Fruit fly (Drosophila melanogaster) whole organism: ENCODE results near the gene mRpL35.

ENCODE experiments used
- CG8478 ChIP-seq: fragments of >200 bp; optimal IDR thresholded peaks from 2 replicates; lab custom pipeline; 2018; ENCODE audit warnings: inconsistent platforms
- Dll ChIP-seq: fragments of >200 bp; optimal IDR thresholded peaks from 2 replicates; lab custom pipeline; 2017
- EcR ChIP-seq, 2 experiments: fragments of >200 bp; optimal IDR thresholded peaks; 2 replicates each; lab custom pipeline; 2017; ENCODE audit warnings: missing biosample characterization in 2 of 2, missing genetic modification characterization in 2 of 2, missing genetic modification reagents in 2 of 2
- pan ChIP-seq: fragments of >200 bp; optimal IDR thresholded peaks from 2 replicates; lab custom pipeline; 2017
- psq ChIP-seq: fragments of >200 bp; optimal IDR thresholded peaks from 2 replicates; lab custom pipeline; 2017
- usp ChIP-seq: fragments of >200 bp; optimal IDR thresholded peaks from 2 replicates; lab custom pipeline; 2017; ENCODE audit warnings: missing biosample characterization, missing genetic modification characterization, mixed read lengths

DNA sequence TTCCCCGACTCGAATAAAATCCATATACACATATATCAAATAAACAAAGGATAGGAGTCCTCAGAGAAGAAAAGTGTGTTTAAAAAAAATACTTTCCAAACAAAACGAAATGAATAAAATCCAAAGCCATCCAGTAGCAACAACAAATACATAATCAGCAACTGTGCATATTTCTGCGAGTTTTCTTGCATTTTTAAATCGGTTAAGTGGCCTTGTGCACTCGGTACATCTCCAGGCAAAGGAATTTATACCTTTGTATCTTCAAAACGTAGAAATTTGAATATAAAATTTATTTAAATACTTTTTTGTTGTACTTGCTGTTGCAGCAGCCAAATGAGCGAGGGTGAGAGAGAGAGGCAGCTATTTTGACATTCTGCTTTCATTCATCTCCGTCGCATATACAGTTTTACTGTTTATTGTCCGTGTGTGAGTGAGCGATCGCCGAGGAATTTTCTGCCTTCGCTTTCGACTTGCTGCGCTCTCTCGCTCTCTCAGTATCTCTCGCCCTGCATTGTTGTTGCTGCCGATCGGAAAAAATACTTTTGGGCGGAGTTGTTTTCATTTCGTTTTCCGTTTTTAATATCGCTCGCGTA lies 19.1 kb downstream of the mRpL35 start:
- TF ChIP-seq Dll (lab: Kevin White, UChicago) = no peak
- no peak for TF ChIP-seq psq (lab: Kevin White, UChicago)
- TF ChIP-seq usp (GFP tag; lab: Kevin White, UChicago) = no peak
- no peak for TF ChIP-seq pan
- no peak for TF ChIP-seq CG8478
- TF ChIP-seq EcR (GFP tag; optimal IDR thresholded peaks at IDR 0.05; lab: Kevin White, UChicago) = no peak
